Worm (Caenorhabditis elegans): Measurements from ENCODE around the gene F52H3.6.

DNA sequence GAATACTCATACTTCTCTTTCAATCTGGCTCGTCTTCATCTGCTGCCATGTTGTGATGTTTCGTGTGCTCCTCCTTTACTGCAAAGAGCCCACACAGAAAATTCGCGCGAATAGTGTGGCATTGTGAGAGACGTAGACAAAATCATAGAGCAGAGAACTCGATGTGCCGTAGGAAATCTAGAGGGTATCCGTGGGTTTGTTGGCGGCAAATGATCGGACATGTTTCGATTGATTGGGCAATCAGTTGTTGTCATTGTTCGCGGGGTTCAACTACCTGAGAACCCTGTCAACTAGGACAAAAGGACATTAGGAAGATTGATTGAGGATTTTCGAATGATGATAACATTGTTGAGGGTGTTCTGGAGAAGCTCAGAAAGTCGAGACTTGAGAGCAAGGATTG, 3.2 kb downstream of the F52H3.6 start:
- TF ChIP-seq dao-5 (tag; optimal IDR thresholded peaks at IDR 0.05) = no peak
- no peak for TF ChIP-seq W03F9.2 (tag; optimal IDR thresholded peaks at IDR 0.05)
- no peak for TF ChIP-seq him-1 (tag; optimal IDR thresholded peaks at IDR 0.05)
